Worm (Caenorhabditis elegans) whole organism, young adult: ENCODE measurements around the gene T07F8.1.

Experiments
- Y67H2A.10 ChIP-seq: fragments of 200-800 bp; sonication (Bioruptor generic); conservative IDR thresholded peaks from 2 replicates; pipeline ENCODE4 v1.3.6; 2022; ENCODE audit warnings: missing genetic modification reagents, missing genetic modification characterization, missing compliant biosample characterization
- Y95B8A.8 ChIP-seq: fragments of 200-800 bp; sonication (Bioruptor generic); IDR thresholded peaks from 2 replicates; pipeline ENCODE4 v1.3.6; 2022; ENCODE audit warnings: missing genetic modification reagents, missing genetic modification characterization, missing compliant biosample characterization
- ama-1 ChIP-seq, 3 experiments: fragments of 150-350 bp in 1 of 3; sonication (generic microtip) in 2 of 3; optimal IDR thresholded peaks; 2 replicates each; lab custom pipeline; 2014 to 2018; ENCODE audit warnings: missing biosample characterization in 2 of 3, missing genetic modification characterization in 2 of 3, missing genetic modification reagents in 2 of 3
- aptf-3 ChIP-seq: fragments of 200-800 bp; sonication (Bioruptor generic); IDR thresholded peaks from 2 replicates; pipeline ENCODE4 v1.3.6; 2022; ENCODE audit warnings: missing genetic modification characterization, missing compliant biosample characterization
- atf-7 ChIP-seq: sonication (generic microtip); optimal IDR thresholded peaks from 2 replicates; lab custom pipeline; 2017; ENCODE audit warnings: mild to moderate bottlenecking, missing genetic modification characterization, missing compliant biosample characterization
- athp-1 ChIP-seq: sonication (generic microtip); optimal IDR thresholded peaks from 2 replicates; lab custom pipeline; 2017; ENCODE audit warnings: mild to moderate bottlenecking, missing genetic modification characterization, missing compliant biosample characterization
- attf-3 ChIP-seq: fragments of 200-800 bp; sonication (Bioruptor generic); conservative IDR thresholded peaks from 2 replicates; pipeline ENCODE4 v1.3.6; 2022; ENCODE audit warnings: missing genetic modification reagents, missing genetic modification characterization, missing compliant biosample characterization
- attf-6 ChIP-seq: fragments of 200-800 bp; sonication (Bioruptor generic); IDR thresholded peaks from 2 replicates; pipeline ENCODE4 v1.3.6; 2022; ENCODE audit warnings: missing genetic modification reagents, missing genetic modification characterization, missing compliant biosample characterization
- bed-2 ChIP-seq: fragments of 200-800 bp; sonication (Bioruptor generic); IDR thresholded peaks from 2 replicates; pipeline ENCODE4 v1.3.6; 2022; ENCODE audit warnings: missing genetic modification reagents, missing genetic modification characterization, missing compliant biosample characterization
- cebp-1 ChIP-seq, 2 experiments: fragments of 200-800 bp in 1 of 2; sonication (Bioruptor generic) in 1 of 2; sonication (generic microtip) in 1 of 2; IDR thresholded peaks in 1 of 2; optimal IDR thresholded peaks in 1 of 2; 2 replicates each; pipeline versions ENCODE4 v1.3.6 to Lab custom; 2017 to 2022; ENCODE audit warnings: missing compliant biosample characterization in 2 of 2, missing genetic modification characterization in 2 of 2, mild to moderate bottlenecking in 1 of 2, missing genetic modification reagents in 1 of 2, moderate library complexity in 1 of 2
- cebp-2 ChIP-seq: fragments of 200-800 bp; sonication (Bioruptor generic); IDR thresholded peaks from 2 replicates; pipeline ENCODE4 v1.3.6; 2022; ENCODE audit warnings: missing genetic modification characterization, missing compliant biosample characterization
- ceh-100 ChIP-seq: fragments of 200-800 bp; sonication (Bioruptor generic); IDR thresholded peaks from 2 replicates; pipeline ENCODE4 v1.3.6; 2022; ENCODE audit warnings: missing genetic modification reagents, missing genetic modification characterization, missing compliant biosample characterization
- efl-1 ChIP-seq: fragments of 150-350 bp; optimal IDR thresholded peaks from 2 replicates; lab custom pipeline; 2014; ENCODE audit warnings: missing biosample characterization, missing genetic modification reagents, missing genetic modification characterization
- egl-18 ChIP-seq: fragments of 200-800 bp; sonication (Bioruptor generic); IDR thresholded peaks from 2 replicates; pipeline ENCODE4 v1.3.6; 2022; ENCODE audit warnings: missing genetic modification reagents, missing genetic modification characterization, missing compliant biosample characterization
- egrh-3 ChIP-seq: fragments of 200-800 bp; sonication (Bioruptor generic); IDR thresholded peaks from 2 replicates; pipeline ENCODE4 v1.3.6; 2022; ENCODE audit warnings: missing genetic modification reagents, missing genetic modification characterization, missing compliant biosample characterization
- him-1 ChIP-seq: sonication (generic microtip); optimal IDR thresholded peaks from 2 replicates; lab custom pipeline; 2016; ENCODE audit warnings: missing genotype, missing genetic modification reagents, missing genetic modification characterization, missing compliant biosample characterization
- hmg-20 ChIP-seq: fragments of 200-800 bp; sonication (Bioruptor generic); IDR thresholded peaks from 2 replicates; pipeline ENCODE4 v1.3.6; 2022; ENCODE audit warnings: missing genetic modification reagents, missing genetic modification characterization, missing compliant biosample characterization
- let-607 ChIP-seq, 2 experiments: fragments of 200-800 bp in 1 of 2; sonication (Bioruptor generic) in 1 of 2; sonication (generic microtip) in 1 of 2; optimal IDR thresholded peaks; 2 replicates each; lab custom pipeline; 2016 to 2018; ENCODE audit warnings: mild to moderate bottlenecking in 2 of 2, missing compliant biosample characterization in 2 of 2, missing genetic modification characterization in 2 of 2, moderate library complexity in 2 of 2, missing genotype in 1 of 2
- lin-26 ChIP-seq: fragments of 200-800 bp; sonication (Bioruptor generic); IDR thresholded peaks from 2 replicates; pipeline ENCODE4 v1.3.6; 2022; ENCODE audit warnings: missing genetic modification reagents, missing genetic modification characterization, missing compliant biosample characterization
- lsl-1 ChIP-seq: fragments of 200-800 bp; sonication (Bioruptor generic); optimal IDR thresholded peaks from 2 replicates; lab custom pipeline; 2018; ENCODE audit warnings: mild to moderate bottlenecking, missing genetic modification characterization, moderate library complexity, missing compliant biosample characterization
- madf-10 ChIP-seq: sonication (generic microtip); optimal IDR thresholded peaks from 2 replicates; lab custom pipeline; 2016; ENCODE audit warnings: mild to moderate bottlenecking, missing genetic modification characterization, missing compliant biosample characterization
- nhr-80 ChIP-seq: sonication (generic microtip); optimal IDR thresholded peaks from 2 replicates; lab custom pipeline; 2016; ENCODE audit warnings: missing genetic modification characterization, missing compliant biosample characterization
- pbrm-1 ChIP-seq: fragments of 200-800 bp; sonication (Bioruptor generic); IDR thresholded peaks from 2 replicates; pipeline ENCODE4 v1.3.6; 2022; ENCODE audit warnings: missing genetic modification reagents, missing genetic modification characterization, missing compliant biosample characterization
- repo-1 ChIP-seq: sonication (generic microtip); optimal IDR thresholded peaks from 2 replicates; lab custom pipeline; 2017; ENCODE audit warnings: mild to moderate bottlenecking, missing genetic modification characterization, missing compliant biosample characterization
- rpc-1 ChIP-seq, 2 experiments: fragments of 150-350 bp in 1 of 2; sonication (generic microtip) in 1 of 2; optimal IDR thresholded peaks; 2 replicates each; lab custom pipeline; 2014 to 2018; ENCODE audit warnings: missing biosample characterization in 1 of 2, missing genetic modification characterization in 1 of 2, missing genetic modification reagents in 1 of 2, missing genotype in 1 of 2
- snpc-3.4 ChIP-seq: sonication (generic microtip); optimal IDR thresholded peaks from 2 replicates; lab custom pipeline; 2017; ENCODE audit warnings: missing genetic modification characterization, mild to moderate bottlenecking, missing compliant biosample characterization, antibody characterized with exemption, moderate library complexity, missing genotype, missing genetic modification reagents
- tbx-9 ChIP-seq: sonication (generic microtip); optimal IDR thresholded peaks from 2 replicates; lab custom pipeline; 2016; ENCODE audit warnings: borderline replicate concordance, missing genetic modification characterization, inconsistent platforms, missing compliant biosample characterization
- xnd-1 ChIP-seq: sonication (generic microtip); optimal IDR thresholded peaks from 2 replicates; lab custom pipeline; 2016; ENCODE audit warnings: missing genotype, missing genetic modification reagents, missing genetic modification characterization, missing compliant biosample characterization
- ztf-3 ChIP-seq: fragments of 200-800 bp; sonication (Bioruptor generic); optimal IDR thresholded peaks from 2 replicates; lab custom pipeline; 2018; ENCODE audit warnings: mild to moderate bottlenecking, missing genetic modification characterization, missing compliant biosample characterization

T07F8.1 gene

DNA sequence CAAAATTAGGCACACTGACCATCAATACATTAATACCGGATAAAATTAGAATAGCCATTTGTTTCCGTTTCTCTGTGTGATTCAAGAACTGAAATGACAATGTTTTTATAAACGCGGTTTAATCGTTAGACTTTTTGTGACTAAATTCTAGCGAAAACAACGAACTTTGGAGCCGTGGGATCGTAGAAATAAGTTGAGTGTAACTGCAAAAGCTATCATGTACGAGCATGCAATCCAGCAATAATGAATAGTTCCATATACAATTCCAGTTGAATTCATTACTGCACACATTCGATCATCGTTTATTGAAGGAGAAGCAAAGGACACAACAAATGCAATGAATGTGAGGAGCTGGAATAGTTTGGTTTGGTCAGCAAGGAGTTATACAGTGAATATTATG lies 37.9 kb downstream of the T07F8.1 start (continued):
- TF ChIP-seq lin-26 (GFP tag; lab: Robert Waterston, UW), result no peak
- no peak for TF ChIP-seq atf-7 (tag; lab: Kevin White, UChicago)
- no peak for TF ChIP-seq ama-1 (optimal IDR thresholded peaks at IDR 0.05; lab: Kevin White, UChicago)
- TF ChIP-seq ama-1 (GFP tag; optimal IDR thresholded peaks at IDR 0.05; lab: Kevin White, UChicago), result no peak
- no peak for TF ChIP-seq Y95B8A.8 (GFP tag; lab: Robert Waterston, UW)

DNA sequence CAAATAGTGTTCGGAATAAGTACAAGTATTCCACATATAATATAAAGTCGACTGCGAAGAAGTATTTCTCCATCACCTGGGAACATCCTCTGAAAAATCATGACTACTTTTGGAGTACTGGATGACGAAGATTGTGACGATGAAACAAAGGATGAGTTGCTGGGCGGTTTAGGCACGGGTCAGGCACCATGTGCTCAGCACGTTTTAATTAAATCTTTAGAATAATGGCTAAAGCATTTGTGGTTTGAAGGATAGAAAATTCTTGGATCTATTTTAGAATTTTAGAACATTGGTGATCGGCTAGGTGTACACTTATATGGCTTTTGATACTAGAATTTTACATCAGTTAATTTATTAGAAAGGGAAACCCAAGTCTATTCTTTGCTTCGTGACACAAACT lies 38.9 kb downstream of the T07F8.1 start, which contains the start of gene C27H5.6:
C27H5.6 (minus strand) TSS at position 101 of the 400 bp plus-strand sequence.
- TF ChIP-seq bed-2 (GFP tag; lab: Robert Waterston, UW), result no peak
- TF ChIP-seq him-1 (tag; lab: Kevin White, UChicago), result no peak
- no peak for TF ChIP-seq aptf-3 (GFP tag; lab: Robert Waterston, UW)
- no peak for TF ChIP-seq let-607 (tag; optimal IDR thresholded peaks at IDR 0.05; lab: Kevin White, UChicago)
- no peak for TF ChIP-seq attf-6
- no peak for TF ChIP-seq lsl-1 (GFP tag; lab: Kevin White, UChicago)
- TF ChIP-seq rpc-1 (optimal IDR thresholded peaks at IDR 0.05; lab: Kevin White, UChicago), result no peak
- TF ChIP-seq rpc-1 (tag; optimal IDR thresholded peaks at IDR 0.05; lab: Kevin White, UChicago), result no peak
- no peak for TF ChIP-seq egrh-3 (GFP tag; lab: Robert Waterston, UW)
- TF ChIP-seq hmg-20 (GFP tag; lab: Robert Waterston, UW), result no peak
- no peak for TF ChIP-seq tbx-9 (tag; lab: Kevin White, UChicago)
- no peak for TF ChIP-seq athp-1 (tag; lab: Kevin White, UChicago)
- no peak for TF ChIP-seq snpc-3.4 (tag; lab: Kevin White, UChicago)
- no peak for TF ChIP-seq cebp-2 (GFP tag; lab: Robert Waterston, UW)
- TF ChIP-seq efl-1 (GFP tag; lab: Kevin White, UChicago), result no peak
- TF ChIP-seq ceh-100 (GFP tag; lab: Robert Waterston, UW), result no peak
- TF ChIP-seq Y67H2A.10 (GFP tag; lab: Robert Waterston, UW), result no peak
- TF ChIP-seq egl-18, result no peak

DNA sequence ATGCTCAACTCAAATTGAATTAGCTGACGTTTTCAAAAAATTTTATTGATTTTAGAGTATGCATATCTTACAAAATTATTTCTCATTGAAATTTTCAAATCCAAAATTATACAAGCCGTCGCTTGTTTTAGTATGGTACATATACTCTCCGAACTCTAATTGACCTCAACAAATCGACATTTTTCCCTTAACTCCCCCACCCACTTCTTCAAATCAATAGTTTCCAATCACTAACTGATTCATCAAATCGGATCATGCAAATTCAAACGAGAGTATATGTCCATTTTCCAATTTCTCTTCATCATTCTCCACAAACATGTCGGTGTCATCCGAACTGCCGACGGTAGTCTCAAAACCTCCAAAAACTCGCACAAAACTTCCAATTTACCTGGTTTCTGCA lies 40.9 kb downstream of the T07F8.1 start, which contains the start of gene E04F6.4:
E04F6.4 (plus strand) TSS at position 301 of the 400 bp plus-strand sequence.
- no peak for TF ChIP-seq attf-3 (GFP tag; lab: Robert Waterston, UW)
- TF ChIP-seq xnd-1, result no peak
- TF ChIP-seq cebp-1 (GFP tag; IDR thresholded peaks at IDR 0.05; lab: Robert Waterston, UW), result no peak
- no peak for TF ChIP-seq cebp-1 (tag; optimal IDR thresholded peaks at IDR 0.05; lab: Kevin White, UChicago)

DNA sequence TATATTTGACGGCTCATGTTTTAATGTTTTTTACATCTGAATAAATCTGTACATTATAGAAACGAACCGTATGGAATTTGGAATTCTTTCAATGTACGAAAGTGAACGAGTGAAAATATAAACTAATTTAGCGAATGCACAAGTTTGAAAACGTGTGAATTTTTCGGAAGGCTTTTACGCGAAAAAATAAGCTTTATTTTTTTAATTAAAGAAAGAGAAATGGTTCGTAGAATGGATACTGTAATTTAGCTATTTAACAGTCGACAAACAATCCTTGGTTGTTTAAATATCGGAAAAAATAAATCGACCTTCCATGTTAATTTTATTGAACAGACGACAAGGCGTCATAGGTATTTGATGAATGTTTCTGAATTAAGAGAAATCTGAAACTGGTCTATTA lies 47.3 kb downstream of the T07F8.1 start, which contains the start of gene acdh-12:
acdh-12 (minus strand) TSS at position 101 of the 400 bp plus-strand sequence.
- TF ChIP-seq aptf-3 (GFP tag; lab: Robert Waterston, UW) (no peak), repo-1 (tag; lab: Kevin White, UChicago) (no peak), ztf-3 (GFP tag; lab: Kevin White, UChicago) (no peak), athp-1 (tag; lab: Kevin White, UChicago) (peak; percentile 81)

ce11 chrII:7196040-7196439 lies 47.8 kb downstream of the T07F8.1 start, which contains the start of gene maoc-1:
TSS of gene maoc-1 (plus strand) at chrII:7196276.
- TF ChIP-seq hmg-20 (GFP tag; lab: Robert Waterston, UW) (no peak), nhr-80 (tag; lab: Kevin White, UChicago) (peak; percentile 39)

ce11 chrII:7197434-7197833 lies 49.2 kb downstream of the T07F8.1 start:
- TF ChIP-seq madf-10 (tag; lab: Kevin White, UChicago), result no peak
- TF ChIP-seq pbrm-1 (GFP tag; lab: Robert Waterston, UW), result 0 out of 2 replicates have a peak, but pooled peaks have one; percentile 28
